Worm (Caenorhabditis elegans) whole organism, mixed stage, embryonic: ENCODE measurements around the gene atgp-2.

Experiments used
- M03D4.4 ChIP-seq: sonication (generic microtip); optimal IDR thresholded peaks from 2 replicates; lab custom pipeline; 2017; ENCODE audit warnings: mild to moderate bottlenecking, missing genetic modification characterization, missing compliant biosample characterization
- bed-3 ChIP-seq: fragments of 200-800 bp; sonication (Bioruptor generic); optimal IDR thresholded peaks from 3 replicates; lab custom pipeline; 2018; ENCODE audit warnings: mild to moderate bottlenecking, missing genetic modification characterization, moderate library complexity, missing compliant biosample characterization
- blmp-1 ChIP-seq: fragments of 150-350 bp; optimal IDR thresholded peaks from 2 replicates; lab custom pipeline; 2014; ENCODE audit warnings: missing biosample characterization, missing genetic modification characterization
- ceh-39 ChIP-seq: fragments of 150-350 bp; optimal IDR thresholded peaks from 2 replicates; lab custom pipeline; 2014; ENCODE audit warnings: missing biosample characterization, missing genetic modification characterization
- ceh-43 ChIP-seq: fragments of 200-800 bp; sonication (Bioruptor generic); optimal IDR thresholded peaks from 2 replicates; lab custom pipeline; 2018; ENCODE audit warnings: mild to moderate bottlenecking, missing genetic modification characterization, moderate library complexity, missing compliant biosample characterization
- ceh-83 ChIP-seq: fragments of 200-800 bp; sonication (Bioruptor generic); optimal IDR thresholded peaks from 2 replicates; lab custom pipeline; 2018; ENCODE audit warnings: mild to moderate bottlenecking, missing genetic modification characterization, missing compliant biosample characterization
- ces-1 ChIP-seq: fragments of 150-350 bp; optimal IDR thresholded peaks from 2 replicates; lab custom pipeline; 2014; ENCODE audit warnings: missing biosample characterization, missing genetic modification reagents, missing genetic modification characterization
- cnd-1 ChIP-seq: fragments of 200-800 bp; sonication (Bioruptor generic); optimal IDR thresholded peaks from 2 replicates; lab custom pipeline; 2018; ENCODE audit warnings: mild to moderate bottlenecking, missing genetic modification characterization, missing compliant biosample characterization
- drap-1 ChIP-seq: fragments of 200-800 bp; sonication (Bioruptor generic); optimal IDR thresholded peaks from 3 replicates; lab custom pipeline; 2018; ENCODE audit warnings: mild to moderate bottlenecking, missing genetic modification characterization, missing compliant biosample characterization
- elt-1 ChIP-seq: sonication (generic microtip); optimal IDR thresholded peaks from 2 replicates; lab custom pipeline; 2017; ENCODE audit warnings: missing genetic modification characterization, mild to moderate bottlenecking, missing compliant biosample characterization, antibody characterized with exemption, moderate library complexity, borderline replicate concordance; ENCODE audit not compliant: insufficient read depth
- elt-3 ChIP-seq: fragments of 150-350 bp; optimal IDR thresholded peaks from 2 replicates; lab custom pipeline; 2014; ENCODE audit warnings: missing biosample characterization, missing genetic modification characterization
- flh-1 ChIP-seq: fragments of 200-800 bp; sonication (Bioruptor generic); optimal IDR thresholded peaks from 2 replicates; lab custom pipeline; 2018; ENCODE audit warnings: mild to moderate bottlenecking, missing genetic modification characterization, moderate library complexity, missing compliant biosample characterization
- ham-2 ChIP-seq: fragments of 200-800 bp; sonication (Bioruptor generic); optimal IDR thresholded peaks from 2 replicates; lab custom pipeline; 2018; ENCODE audit warnings: mild to moderate bottlenecking, missing genetic modification characterization, missing compliant biosample characterization
- hlh-1 ChIP-seq: fragments of 150-350 bp; optimal IDR thresholded peaks from 2 replicates; lab custom pipeline; 2014; ENCODE audit warnings: missing biosample characterization, missing genetic modification reagents, missing genetic modification characterization
- lin-13 ChIP-seq: fragments of 150-350 bp; optimal IDR thresholded peaks from 2 replicates; lab custom pipeline; 2014; ENCODE audit warnings: missing biosample characterization, missing genetic modification characterization
- lin-32 ChIP-seq: fragments of 200-800 bp; sonication (Bioruptor generic); optimal IDR thresholded peaks from 2 replicates; lab custom pipeline; 2018; ENCODE audit warnings: mild to moderate bottlenecking, missing genetic modification characterization, missing compliant biosample characterization
- lsy-2 ChIP-seq: fragments of 150-350 bp; optimal IDR thresholded peaks from 2 replicates; lab custom pipeline; 2014; ENCODE audit warnings: missing biosample characterization, missing genetic modification characterization
- mab-5 ChIP-seq: fragments of 150-350 bp; optimal IDR thresholded peaks from 2 replicates; lab custom pipeline; 2014; ENCODE audit warnings: missing biosample characterization, missing genetic modification characterization
- mep-1 ChIP-seq: fragments of 150-350 bp; optimal IDR thresholded peaks from 2 replicates; lab custom pipeline; 2017; ENCODE audit warnings: missing biosample characterization, missing genetic modification reagents, missing genetic modification characterization, inconsistent platforms
- mls-2 ChIP-seq: sonication (generic microtip); optimal IDR thresholded peaks from 2 replicates; lab custom pipeline; 2016; ENCODE audit warnings: mild to moderate bottlenecking, missing genetic modification characterization, moderate library complexity, missing compliant biosample characterization
- nhr-12 ChIP-seq: fragments of 150-350 bp; optimal IDR thresholded peaks from 2 replicates; lab custom pipeline; 2014; ENCODE audit warnings: missing biosample characterization, missing genetic modification characterization
- nhr-2 ChIP-seq: fragments of 150-350 bp; optimal IDR thresholded peaks from 2 replicates; lab custom pipeline; 2014; ENCODE audit warnings: missing biosample characterization, missing genetic modification characterization
- nhr-237 ChIP-seq: fragments of 150-350 bp; optimal IDR thresholded peaks from 2 replicates; lab custom pipeline; 2014; ENCODE audit warnings: missing biosample characterization, missing genetic modification characterization
- nhr-28 ChIP-seq: fragments of 150-350 bp; optimal IDR thresholded peaks from 2 replicates; lab custom pipeline; 2014; ENCODE audit warnings: missing biosample characterization, missing genetic modification characterization
- nhr-76 ChIP-seq: sonication (generic microtip); optimal IDR thresholded peaks from 2 replicates; lab custom pipeline; 2017; ENCODE audit warnings: missing biosample characterization, missing genetic modification characterization
- pha-4 ChIP-seq: fragments of 150-350 bp; optimal IDR thresholded peaks from 2 replicates; lab custom pipeline; 2018; ENCODE audit warnings: missing biosample characterization, missing genetic modification reagents, missing genetic modification characterization
- sem-2 ChIP-seq: fragments of 200-800 bp; sonication (Bioruptor generic); optimal IDR thresholded peaks from 2 replicates; lab custom pipeline; 2018; ENCODE audit warnings: mild to moderate bottlenecking, missing genetic modification characterization, missing compliant biosample characterization
- snpc-4 ChIP-seq: fragments of 150-350 bp; optimal IDR thresholded peaks from 2 replicates; lab custom pipeline; 2014; ENCODE audit warnings: missing biosample characterization, missing genetic modification characterization
- sptf-1 ChIP-seq: sonication (generic microtip); optimal IDR thresholded peaks from 2 replicates; lab custom pipeline; 2017; ENCODE audit warnings: mild to moderate bottlenecking, missing genetic modification characterization, moderate library complexity, missing compliant biosample characterization
- tbx-8 ChIP-seq: fragments of 200-800 bp; sonication (Bioruptor generic); optimal IDR thresholded peaks from 2 replicates; lab custom pipeline; 2018; ENCODE audit warnings: mild to moderate bottlenecking, missing genetic modification characterization, moderate library complexity, missing compliant biosample characterization
- unc-120 ChIP-seq: sonication (generic microtip); optimal IDR thresholded peaks from 2 replicates; lab custom pipeline; 2017; ENCODE audit warnings: missing genetic modification characterization, missing compliant biosample characterization; ENCODE audit not compliant: poor library complexity, severe bottlenecking
- unc-39 ChIP-seq: fragments of 150-350 bp; optimal IDR thresholded peaks from 2 replicates; lab custom pipeline; 2014; ENCODE audit warnings: missing biosample characterization, missing genetic modification characterization
- unc-62 ChIP-seq: fragments of 150-350 bp; optimal IDR thresholded peaks from 2 replicates; lab custom pipeline; 2014; ENCODE audit warnings: missing biosample characterization, missing genetic modification reagents, missing genetic modification characterization
- zip-8 ChIP-seq: fragments of 150-350 bp; optimal IDR thresholded peaks from 2 replicates; lab custom pipeline; 2014; ENCODE audit warnings: missing biosample characterization, missing genetic modification characterization
- ztf-11 ChIP-seq: fragments of 150-350 bp; optimal IDR thresholded peaks from 2 replicates; lab custom pipeline; 2014; ENCODE audit warnings: missing biosample characterization, missing genetic modification characterization

The atgp-2 gene

DNA sequence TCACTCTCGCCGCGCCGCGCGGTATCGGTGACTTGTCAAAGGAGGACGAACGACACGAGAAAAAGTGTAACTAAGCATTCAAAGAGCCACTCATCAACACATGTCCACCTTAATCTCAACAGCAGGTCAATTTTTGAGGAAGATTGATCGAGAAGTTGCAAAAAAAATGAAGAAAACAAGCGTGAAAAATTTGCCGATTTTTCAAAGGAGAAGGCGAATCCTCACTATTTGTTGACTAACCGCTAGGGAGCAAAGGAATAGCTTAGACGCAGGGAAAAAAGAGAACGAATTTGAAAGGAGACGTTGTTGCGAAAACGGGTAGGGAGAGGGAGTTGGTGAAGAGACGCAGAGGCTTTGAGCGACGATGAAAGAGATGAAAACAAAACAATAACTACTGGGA is 1.4 kb upstream of the atgp-2 start:
- TF ChIP-seq bed-3 (GFP tag; lab: Kevin White, UChicago) (no peak), blmp-1 (no peak), lin-32 (no peak), mep-1 (peak; percentile 10), ceh-83 (GFP tag; lab: Kevin White, UChicago) (no peak), pha-4 (tag; lab: Kevin White, UChicago) (no peak), ztf-11 (tag; lab: Kevin White, UChicago) (no peak), nhr-2 (no peak), snpc-4 (tag; lab: Kevin White, UChicago) (no peak), unc-39 (no peak), lsy-2 (tag; lab: Kevin White, UChicago) (no peak), elt-1 (tag; lab: Kevin White, UChicago) (no peak), nhr-12 (tag; lab: Kevin White, UChicago) (no peak), M03D4.4 (tag; lab: Kevin White, UChicago) (no peak), lin-13 (tag; lab: Kevin White, UChicago) (no peak), mls-2 (tag; lab: Kevin White, UChicago) (no peak), ces-1 (GFP tag; lab: Kevin White, UChicago) (peak; percentile 50), nhr-76 (tag; lab: Kevin White, UChicago) (no peak), drap-1 (GFP tag; lab: Kevin White, UChicago) (no peak), elt-3 (tag; lab: Kevin White, UChicago) (no peak), nhr-237 (tag; lab: Kevin White, UChicago) (no peak), zip-8 (tag; lab: Kevin White, UChicago) (no peak), ceh-43 (GFP tag; lab: Kevin White, UChicago) (no peak), unc-62 (peak; percentile 94), ceh-39 (tag; lab: Kevin White, UChicago) (no peak), flh-1 (GFP tag; lab: Kevin White, UChicago) (no peak), cnd-1 (no peak), unc-120 (peak; percentile 33), mab-5 (tag; lab: Kevin White, UChicago) (no peak), sem-2 (GFP tag; lab: Kevin White, UChicago) (no peak), tbx-8 (GFP tag; lab: Kevin White, UChicago) (no peak), ham-2 (GFP tag; lab: Kevin White, UChicago) (peak; percentile 30), hlh-1 (tag; lab: Kevin White, UChicago) (peak; percentile 54), nhr-28 (tag; lab: Kevin White, UChicago) (no peak), sptf-1 (tag; lab: Kevin White, UChicago) (no peak)
- TF ChIP-seq, all 35 proteins: peak for 6

DNA sequence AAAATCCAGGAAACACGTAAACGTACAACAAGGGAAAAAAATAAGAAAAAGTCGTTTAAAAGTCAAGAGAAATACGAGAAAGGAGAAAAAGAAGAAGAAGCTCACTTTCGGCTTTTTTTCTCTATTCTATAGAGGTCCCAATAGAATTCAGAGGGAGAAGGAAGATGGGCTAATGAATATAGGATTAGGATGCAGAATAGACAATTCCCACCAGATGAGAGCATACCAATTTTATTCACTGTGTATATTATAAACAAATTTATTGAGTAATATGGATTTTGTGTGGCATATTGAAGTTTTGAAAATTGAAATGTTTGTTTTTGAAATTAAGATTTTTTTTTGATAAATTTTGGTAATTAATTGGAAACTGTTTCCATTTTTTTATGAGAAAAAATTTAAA is 582 bp upstream of the atgp-2 start:
- TF ChIP-seq ces-1 (GFP tag; lab: Kevin White, UChicago) (peak; percentile 87), snpc-4 (tag; lab: Kevin White, UChicago) (no peak)

DNA sequence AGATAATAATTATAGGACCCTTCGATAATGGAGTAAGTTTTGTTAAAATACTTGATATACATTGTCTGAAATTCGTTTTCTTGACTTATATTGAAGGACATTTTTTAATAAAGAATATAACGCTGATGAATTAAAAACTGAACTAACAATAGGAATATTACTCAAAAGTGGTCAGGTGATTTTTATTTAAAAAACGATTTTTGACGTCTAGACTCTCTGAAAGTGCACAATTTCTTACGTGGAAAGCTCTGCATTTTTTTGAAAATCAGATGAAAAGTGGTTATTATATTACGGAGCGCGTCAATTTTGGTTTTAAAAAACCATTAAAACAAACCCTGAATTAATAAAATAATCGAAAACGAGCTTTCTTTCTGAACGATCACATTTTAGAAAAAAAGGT is 7.1 kb downstream of the atgp-2 start, which contains the start of gene sre-13:
TSS of gene sre-13 (minus strand) at position 101 of the 400 bp plus-strand sequence.
- TF ChIP-seq mls-2 (tag; lab: Kevin White, UChicago) (no peak), ztf-11 (tag; lab: Kevin White, UChicago) (no peak), cnd-1 (no peak), nhr-2 (no peak), hlh-1 (tag; lab: Kevin White, UChicago) (no peak), mep-1 (no peak), lin-13 (tag; lab: Kevin White, UChicago) (no peak), nhr-12 (tag; lab: Kevin White, UChicago) (no peak), elt-1 (tag; lab: Kevin White, UChicago) (no peak), unc-39 (no peak), nhr-28 (tag; lab: Kevin White, UChicago) (no peak), M03D4.4 (tag; lab: Kevin White, UChicago) (no peak), ham-2 (GFP tag; lab: Kevin White, UChicago) (no peak), blmp-1 (no peak), tbx-8 (GFP tag; lab: Kevin White, UChicago) (no peak)
- TF ChIP-seq, all 35 proteins: peak for 0

DNA sequence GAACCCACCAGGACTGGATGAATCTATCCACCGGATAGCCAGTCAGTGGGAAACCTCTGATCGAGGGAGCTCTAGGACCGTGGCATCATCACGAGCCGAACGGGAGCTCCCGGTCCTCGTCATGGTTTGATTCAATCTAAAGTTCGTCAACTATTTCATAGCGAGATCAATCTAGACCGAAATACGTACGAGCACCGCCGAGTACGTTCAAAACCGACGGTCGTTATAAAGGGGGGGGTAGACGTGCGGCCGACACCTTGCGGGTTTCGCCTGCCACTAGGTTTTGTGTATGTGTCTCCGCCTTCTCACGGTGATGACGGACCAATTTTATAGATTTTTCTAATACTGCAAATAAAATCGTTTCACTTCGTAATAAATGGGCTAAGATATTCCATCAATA is 8.0 kb downstream of the atgp-2 start:
- peak; percentile 8 for TF ChIP-seq cnd-1
